Worm (Caenorhabditis elegans) whole organism, late embryonic: ENCODE data around the gene F32F2.4.

Source experiments
- Y22D7AL.16 ChIP-seq: sonication (generic microtip); optimal IDR thresholded peaks from 2 replicates; lab custom pipeline; 2016; ENCODE audit warnings: missing genetic modification characterization, missing compliant biosample characterization
- ceh-48 ChIP-seq: sonication (generic microtip); optimal IDR thresholded peaks from 2 replicates; lab custom pipeline; 2016; ENCODE audit warnings: missing genetic modification characterization, inconsistent platforms, missing compliant biosample characterization
- nhr-11 ChIP-seq: fragments of 150-350 bp; optimal IDR thresholded peaks from 2 replicates; lab custom pipeline; 2014; ENCODE audit warnings: missing biosample characterization, missing genetic modification characterization
- sox-4 ChIP-seq: sonication (generic microtip); optimal IDR thresholded peaks from 2 replicates; lab custom pipeline; 2017; ENCODE audit warnings: mild to moderate bottlenecking, missing genetic modification characterization, inconsistent platforms, missing compliant biosample characterization
- unc-42 ChIP-seq: sonication (generic microtip); optimal IDR thresholded peaks from 2 replicates; lab custom pipeline; 2016; ENCODE audit warnings: missing genotype, missing genetic modification characterization, missing compliant biosample characterization

DNA sequence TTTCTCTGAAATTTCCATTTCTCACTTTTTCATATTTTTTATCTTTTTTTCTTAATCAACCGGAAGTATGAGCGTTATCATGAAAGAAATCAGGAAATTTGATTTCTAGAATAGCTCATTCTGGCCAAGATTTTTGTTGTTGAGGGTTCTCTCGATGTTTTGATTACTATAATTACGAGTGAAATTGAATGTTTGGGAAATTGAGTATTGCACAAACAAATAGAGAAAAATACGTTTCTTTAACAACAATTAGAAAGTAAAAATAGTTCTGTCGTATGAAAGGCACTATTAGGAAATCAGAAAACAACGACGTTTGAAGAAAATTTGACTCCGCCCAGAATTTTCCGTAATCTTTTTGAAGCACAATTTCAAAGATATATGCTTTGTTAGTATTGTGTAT lies 23.3 kb downstream of the F32F2.4 start:
- TF ChIP-seq Y22D7AL.16 (tag; lab: Kevin White, UChicago) = no peak
- TF ChIP-seq ceh-48 (tag; lab: Kevin White, UChicago) = no peak
- TF ChIP-seq nhr-11 (tag; lab: Kevin White, UChicago) = no peak
- TF ChIP-seq unc-42 = no peak
- no peak for TF ChIP-seq sox-4
